Worm (Caenorhabditis elegans) whole organism, early embryonic: Measurements from ENCODE around the gene col-17.

Experiments used
- F13C5.2 ChIP-seq: sonication (generic microtip); optimal IDR thresholded peaks from 2 replicates; lab custom pipeline; 2017; ENCODE audit warnings: mild to moderate bottlenecking, missing genetic modification characterization, inconsistent platforms, missing compliant biosample characterization
- ama-1 ChIP-seq: fragments of 150-350 bp; optimal IDR thresholded peaks from 2 replicates; lab custom pipeline; 2014
- ceh-36 ChIP-seq: sonication (generic microtip); optimal IDR thresholded peaks from 2 replicates; lab custom pipeline; 2016; ENCODE audit warnings: missing genetic modification characterization, inconsistent platforms, missing compliant biosample characterization
- flt-1 ChIP-seq: fragments of 200-800 bp; sonication (Bioruptor generic); IDR thresholded peaks from 2 replicates; pipeline ENCODE4 v1.3.6; 2022; ENCODE audit warnings: missing genetic modification characterization, missing compliant biosample characterization
- scrt-1 ChIP-seq: fragments of 200-800 bp; sonication (Bioruptor generic); IDR thresholded peaks from 2 replicates; pipeline ENCODE4 v1.3.6; 2022; ENCODE audit warnings: missing genetic modification characterization, missing compliant biosample characterization
- sea-1 ChIP-seq: fragments of 200-800 bp; sonication (Bioruptor generic); conservative IDR thresholded peaks from 2 replicates; pipeline ENCODE4 v1.3.6; 2022; ENCODE audit warnings: missing genetic modification characterization, missing compliant biosample characterization
- tbx-11 ChIP-seq: fragments of 200-800 bp; sonication (Bioruptor generic); IDR thresholded peaks from 2 replicates; pipeline ENCODE4 v1.3.6; 2022; ENCODE audit warnings: missing genetic modification characterization, missing compliant biosample characterization
- tra-4 ChIP-seq: sonication (generic microtip); optimal IDR thresholded peaks from 2 replicates; lab custom pipeline; 2017; ENCODE audit warnings: missing genetic modification characterization, missing compliant biosample characterization

DNA sequence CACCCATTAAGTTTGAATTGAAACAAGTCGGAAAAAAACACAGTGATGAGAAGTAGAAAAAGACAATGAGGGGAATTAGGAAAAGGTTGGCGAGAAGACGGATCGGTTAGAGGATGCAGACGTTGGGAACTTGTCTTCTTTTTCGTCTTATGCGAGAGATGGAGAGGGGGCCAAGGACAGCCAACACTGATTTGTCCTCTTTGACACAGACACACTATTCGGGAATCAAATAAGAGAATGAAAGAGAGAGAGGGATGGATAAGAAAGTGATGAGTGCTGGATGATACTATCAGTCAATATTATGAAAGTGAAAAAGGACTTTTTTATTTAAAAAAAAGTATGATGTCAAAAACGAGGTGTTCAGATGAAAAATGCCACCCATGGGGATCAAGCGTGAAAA, 45.6 kb downstream of the col-17 start, which contains the start of gene lact-5:
- TF ChIP-seq ama-1 (lab: Kevin White, UChicago) (no peak), flt-1 (GFP tag; lab: Robert Waterston, UW) (no peak), ceh-36 (tag; lab: Kevin White, UChicago) (no peak), scrt-1 (GFP tag; lab: Robert Waterston, UW) (no peak), tbx-11 (GFP tag; lab: Robert Waterston, UW) (no peak), tra-4 (tag; lab: Kevin White, UChicago) (no peak), sea-1 (GFP tag; lab: Robert Waterston, UW) (no peak), F13C5.2 (tag; lab: Kevin White, UChicago) (no peak)
